Fruit fly (Drosophila melanogaster) whole organism, larva: Measurements from ENCODE around the gene be.

Experiments used
- noc ChIP-seq: fragments of 200-800 bp; sonication (Bioruptor generic); optimal IDR thresholded peaks from 3 replicates; lab custom pipeline; 2019; ENCODE audit warnings: missing biosample characterization, mild to moderate bottlenecking, missing genetic modification characterization, moderate library complexity

The be gene

DNA sequence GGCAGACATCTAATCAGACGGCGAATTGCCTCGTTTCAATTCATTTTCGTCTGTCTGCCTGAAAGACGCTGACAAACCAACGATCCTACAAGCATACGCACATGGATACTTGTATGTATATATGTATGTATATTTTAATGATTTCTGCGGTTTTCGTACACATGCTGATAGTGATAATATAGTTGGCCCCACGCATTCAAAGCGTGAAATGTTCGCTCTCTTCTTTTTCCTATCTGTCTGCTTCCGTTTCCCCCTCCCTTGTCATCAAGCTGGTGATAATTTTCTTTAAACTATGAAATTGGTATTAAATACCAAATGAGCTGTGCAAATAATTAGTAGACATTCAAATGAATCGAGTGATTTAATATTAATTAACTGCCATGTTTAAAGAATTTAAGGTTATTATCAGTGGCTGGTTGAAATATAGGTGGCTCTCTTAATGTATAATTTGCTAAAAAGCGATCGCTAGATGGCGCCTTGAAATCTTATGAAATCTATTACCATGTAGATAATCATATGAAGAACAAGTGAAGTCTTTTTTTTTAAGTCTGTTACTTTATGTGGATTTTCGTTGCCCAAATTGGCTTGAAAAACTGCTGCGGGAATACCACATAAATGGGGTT lies 56.7 kb downstream of the be start, which contains the start of gene CG33177:
TSS of gene CG33177 (plus strand) at position 588 of the 623 bp plus-strand sequence.
- peak; percentile 39 for TF ChIP-seq noc (tag; lab: Kevin White, UChicago)

DNA sequence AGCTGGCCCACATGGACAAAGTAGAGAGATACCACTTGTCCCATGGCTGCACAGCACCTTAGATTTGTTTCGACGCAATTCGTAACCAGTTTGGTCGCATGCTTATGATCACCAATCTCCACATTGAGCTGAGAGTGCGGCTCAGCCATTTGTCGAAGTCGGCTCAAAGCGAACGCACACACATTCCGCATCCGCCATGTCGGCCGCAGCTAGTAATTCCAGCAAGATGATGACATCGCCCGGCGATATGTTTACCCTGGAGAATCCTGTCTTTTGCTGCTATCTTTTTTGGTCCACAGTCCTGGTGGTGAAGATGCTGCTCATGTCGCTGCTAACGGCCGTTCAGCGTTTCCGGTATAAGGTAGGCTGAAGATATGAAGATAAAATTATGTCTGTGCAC lies 58.4 kb downstream of the be start, which contains the start of gene CG33178:
TSS of gene CG33178 (plus strand) at position 147 of the 400 bp plus-strand sequence.
- no peak for TF ChIP-seq noc (tag; lab: Kevin White, UChicago)

DNA sequence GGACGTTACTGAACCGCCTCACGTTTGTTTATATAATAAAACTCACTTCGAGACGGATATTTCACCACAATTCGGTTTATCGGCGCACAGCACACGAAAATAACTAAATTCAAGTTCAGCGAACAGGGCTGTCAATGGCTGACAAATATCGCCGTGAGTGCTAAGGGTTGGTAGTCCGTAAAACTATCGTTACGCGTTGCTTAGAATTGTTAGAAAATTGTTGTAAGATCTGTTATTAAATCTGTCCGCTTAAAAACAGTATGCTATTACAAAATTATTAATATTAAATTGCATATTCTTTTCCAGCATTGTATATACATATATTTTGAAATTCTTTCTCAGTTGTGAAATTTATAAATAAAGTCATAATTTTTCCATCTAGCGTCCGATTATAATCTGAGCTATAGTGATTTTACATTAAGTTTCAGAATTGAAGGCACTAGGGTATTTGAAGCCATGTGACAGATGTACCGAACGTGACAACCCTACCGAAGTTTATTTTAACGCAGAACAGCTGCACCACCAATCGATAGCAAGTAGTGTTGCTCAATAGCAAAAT lies 60.4 kb downstream of the be start, which contains the start of gene Cox17:
TSS of gene Cox17 (minus strand) at position 120 of the 559 bp plus-strand sequence.
- TF ChIP-seq noc (tag; lab: Kevin White, UChicago) = peak; percentile 87

DNA sequence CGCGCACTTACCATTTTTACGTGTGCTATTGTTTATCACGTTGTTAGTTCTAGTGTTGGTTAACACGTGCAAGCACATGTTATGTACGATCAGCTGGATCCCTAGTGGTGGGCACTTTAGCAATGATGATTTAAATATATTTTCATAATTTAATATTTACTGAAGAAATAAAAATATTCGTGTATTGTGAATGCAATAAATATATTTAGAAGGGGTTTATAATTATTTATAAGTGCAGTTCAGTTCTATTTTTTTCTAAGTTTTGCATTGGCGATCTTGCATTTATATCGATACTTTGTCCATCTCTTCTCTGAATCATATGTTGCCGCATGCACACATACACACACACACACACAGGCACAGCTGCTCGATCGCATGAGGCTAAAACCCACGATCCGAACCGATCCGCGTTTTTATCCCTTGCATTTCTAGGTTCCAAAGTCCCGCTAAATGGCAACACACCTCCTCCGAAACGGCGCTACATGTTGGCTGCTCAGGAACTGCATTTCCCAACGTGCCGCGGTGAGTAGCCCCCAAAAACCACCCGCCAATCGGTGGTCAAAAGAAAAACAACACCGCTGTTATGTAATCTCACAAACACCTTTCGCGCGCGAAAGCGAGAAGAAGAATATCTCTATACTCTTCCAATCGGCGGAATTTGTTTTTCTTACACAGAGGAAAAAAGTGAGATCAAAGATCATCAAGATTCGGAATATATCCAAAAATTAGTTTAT lies 61.7 kb downstream of the be start, which contains the start of the genes CG15027 and Dbct:
TSS of gene CG15027 (minus strand) at position 51 of the 734 bp plus-strand sequence.
TSS of gene Dbct (plus strand) at position 349 of the 734 bp plus-strand sequence.
- peak; percentile 82 for TF ChIP-seq noc (tag; lab: Kevin White, UChicago)

DNA sequence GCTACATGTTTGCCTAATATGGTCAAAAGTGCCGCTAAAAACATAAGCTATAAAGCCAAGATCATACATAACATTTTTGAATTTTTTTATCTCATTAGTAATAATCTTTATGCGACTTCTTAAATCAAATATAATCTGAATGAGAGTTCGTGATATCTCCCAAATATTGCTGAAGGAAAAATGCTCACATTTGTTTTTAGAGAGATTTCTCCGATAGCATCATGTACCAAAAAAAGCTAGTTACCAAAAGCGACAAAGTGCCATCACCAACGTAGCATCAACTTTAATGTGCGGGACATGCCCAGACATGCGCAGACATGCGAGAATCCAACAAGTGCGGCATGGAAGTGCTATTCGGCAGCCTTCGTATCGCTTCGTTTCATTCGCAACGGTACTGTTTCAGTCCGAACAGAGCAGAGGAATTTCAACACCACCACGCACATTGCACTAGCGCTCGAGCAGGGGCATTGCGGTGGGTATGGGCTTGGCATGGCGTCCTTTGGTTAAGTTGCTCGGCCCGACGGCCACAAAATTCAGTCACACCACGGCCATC lies 65.0 kb downstream of the be start, which contains the start of gene Rab3-GEF:
TSS of gene Rab3-GEF (plus strand) at position 537 of the 553 bp plus-strand sequence.
- TF ChIP-seq noc (tag; lab: Kevin White, UChicago) = no peak

DNA sequence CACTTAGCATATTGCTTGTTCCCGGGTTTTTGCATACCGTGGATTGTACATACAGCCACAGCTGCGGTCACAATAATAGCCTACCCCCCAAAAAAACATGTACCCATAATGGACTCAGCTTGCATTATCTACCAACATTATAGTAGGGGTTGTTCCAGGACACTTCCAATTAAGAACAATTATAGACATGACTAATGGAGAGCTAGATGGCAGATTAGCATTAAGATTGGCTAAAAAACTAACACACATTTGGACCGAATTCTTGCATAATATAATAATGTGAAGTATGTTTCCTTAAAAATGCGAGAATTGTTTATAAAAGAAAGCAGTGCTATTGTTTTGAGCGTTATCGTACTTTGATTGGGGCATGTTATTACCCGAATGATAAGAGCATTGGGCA lies 66.1 kb downstream of the be start:
- TF ChIP-seq noc (tag; lab: Kevin White, UChicago) = no peak

DNA sequence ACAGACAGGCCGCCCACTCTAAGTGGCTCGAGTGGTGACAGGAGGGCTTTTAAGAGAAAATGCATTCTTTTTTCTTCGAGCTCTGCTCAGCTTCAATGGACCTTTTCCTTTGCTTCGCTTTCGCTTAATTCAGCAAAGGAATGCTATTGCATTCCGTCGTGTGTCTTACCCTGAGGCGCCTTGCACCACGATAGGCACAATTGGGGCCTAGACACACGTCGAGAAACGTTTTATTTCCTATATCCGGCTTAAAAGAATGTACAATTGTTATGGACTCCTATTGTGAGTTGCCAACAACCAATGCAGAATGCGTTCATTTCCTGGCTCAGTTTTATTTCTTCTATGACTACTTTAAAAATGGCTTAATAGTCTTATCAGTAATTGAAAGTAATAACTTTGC lies 66.9 kb downstream of the be start:
- no peak for TF ChIP-seq noc (tag; lab: Kevin White, UChicago)
